Fruit fly (Drosophila melanogaster) whole organism, embryonic: Measurements from ENCODE around the gene CG13917.
A peak's percentile ranks its signal among the peaks of the same experiment; 100 is the strongest.

Experiments
- Adf1 ChIP-seq: fragments of 200-800 bp; sonication (Bioruptor generic); IDR thresholded peaks from 2 replicates; pipeline ENCODE4 v1.3.6; 2022; ENCODE audit warnings: missing biosample characterization, missing genetic modification characterization
- Atf6 ChIP-seq: fragments of 200-800 bp; sonication (Bioruptor generic); IDR thresholded peaks from 2 replicates; pipeline ENCODE4 v1.3.6; 2022; ENCODE audit warnings: missing biosample characterization, missing genetic modification characterization
- CG12391 ChIP-seq: fragments of 200-800 bp; sonication (Bioruptor generic); optimal IDR thresholded peaks from 3 replicates; lab custom pipeline; 2018; ENCODE audit warnings: missing biosample characterization, mild to moderate bottlenecking, missing genetic modification characterization, moderate library complexity
- CG13123 ChIP-seq: fragments of 200-800 bp; sonication (Bioruptor generic); optimal IDR thresholded peaks from 2 replicates; lab custom pipeline; 2016; ENCODE audit warnings: missing biosample characterization, missing genetic modification characterization
- CG13296 ChIP-seq: fragments of 200-800 bp; sonication (Bioruptor generic); optimal IDR thresholded peaks from 3 replicates; lab custom pipeline; 2018; ENCODE audit warnings: missing biosample characterization, mild to moderate bottlenecking, missing genetic modification characterization
- CG13775 ChIP-seq: fragments of 200-800 bp; sonication (Bioruptor generic); optimal IDR thresholded peaks from 3 replicates; lab custom pipeline; 2017; ENCODE audit warnings: missing biosample characterization, mild to moderate bottlenecking, missing genetic modification characterization
- CG15011 ChIP-seq: fragments of 200-800 bp; sonication (Bioruptor generic); optimal IDR thresholded peaks from 3 replicates; lab custom pipeline; 2018; ENCODE audit warnings: missing biosample characterization, mild to moderate bottlenecking, missing genetic modification characterization
- CG1529 ChIP-seq: fragments of 200-800 bp; sonication (Bioruptor generic); optimal IDR thresholded peaks from 3 replicates; lab custom pipeline; 2018; ENCODE audit warnings: missing biosample characterization, missing genetic modification characterization
- CG16815 ChIP-seq: fragments of 200-800 bp; sonication (Bioruptor generic); optimal IDR thresholded peaks from 3 replicates; lab custom pipeline; 2017; ENCODE audit warnings: missing biosample characterization, mild to moderate bottlenecking, missing genetic modification characterization
- CG17186 ChIP-seq: fragments of 200-800 bp; sonication (Bioruptor generic); optimal IDR thresholded peaks from 3 replicates; lab custom pipeline; 2017; ENCODE audit warnings: missing biosample characterization, missing genetic modification reagents, missing genetic modification characterization
- CG18599 ChIP-seq: fragments of 200-800 bp; sonication (Bioruptor generic); optimal IDR thresholded peaks from 3 replicates; lab custom pipeline; 2017; ENCODE audit warnings: missing biosample characterization, missing genetic modification characterization, mild to moderate bottlenecking, moderate library complexity, missing genetic modification reagents
- CG2202 ChIP-seq: fragments of 200-800 bp; sonication (Bioruptor generic); optimal IDR thresholded peaks from 2 replicates; lab custom pipeline; 2018; ENCODE audit warnings: missing biosample characterization, mild to moderate bottlenecking, missing genetic modification characterization
- CG2889 ChIP-seq: fragments of 200-800 bp; sonication (Bioruptor generic); IDR thresholded peaks from 3 replicates; pipeline ENCODE4 v1.3.6; 2022; ENCODE audit warnings: missing biosample characterization, missing genetic modification characterization
- CG34376 ChIP-seq: fragments of 200-800 bp; sonication (Bioruptor generic); optimal IDR thresholded peaks from 2 replicates; lab custom pipeline; 2018; ENCODE audit warnings: missing biosample characterization, mild to moderate bottlenecking, missing genetic modification characterization
- CG43689 ChIP-seq: fragments of 200-800 bp; sonication (Bioruptor generic); IDR thresholded peaks from 2 replicates; pipeline ENCODE4 v1.3.6; 2022; ENCODE audit warnings: missing biosample characterization, missing genetic modification characterization
- CG5245 ChIP-seq: fragments of 200-800 bp; sonication (Bioruptor generic); optimal IDR thresholded peaks from 3 replicates; lab custom pipeline; 2016; ENCODE audit warnings: missing biosample characterization, missing genetic modification characterization
- CG6654 ChIP-seq: fragments of 200-800 bp; sonication (Bioruptor generic); optimal IDR thresholded peaks from 2 replicates; lab custom pipeline; 2017; ENCODE audit warnings: missing biosample characterization, mild to moderate bottlenecking, missing genetic modification characterization
- CG6683 ChIP-seq: fragments of 200-800 bp; sonication (Bioruptor generic); optimal IDR thresholded peaks from 2 replicates; lab custom pipeline; 2017; ENCODE audit warnings: missing biosample characterization, mild to moderate bottlenecking, missing genetic modification characterization, missing genetic modification reagents
- CG6854 ChIP-seq: fragments of 200-800 bp; sonication (Bioruptor generic); optimal IDR thresholded peaks from 3 replicates; lab custom pipeline; 2017; ENCODE audit warnings: missing biosample characterization, mild to moderate bottlenecking, missing genetic modification characterization
- CG9727 ChIP-seq: fragments of 200-800 bp; sonication (Bioruptor generic); optimal IDR thresholded peaks from 3 replicates; lab custom pipeline; 2017; ENCODE audit warnings: missing biosample characterization, mild to moderate bottlenecking, missing genetic modification characterization
- CHES-1-like ChIP-seq: fragments of 200-800 bp; sonication (Bioruptor generic); optimal IDR thresholded peaks from 2 replicates; lab custom pipeline; 2016; ENCODE audit warnings: missing biosample characterization, missing genetic modification characterization
- Dbx ChIP-seq: fragments of 200-800 bp; sonication (Bioruptor generic); IDR thresholded peaks from 3 replicates; pipeline ENCODE4 v1.3.6; 2022; ENCODE audit warnings: missing biosample characterization, missing genetic modification characterization
- E2f1 ChIP-seq: fragments of 200-800 bp; sonication (Bioruptor generic); IDR thresholded peaks from 2 replicates; pipeline ENCODE4 v1.3.6; 2022; ENCODE audit warnings: missing biosample characterization, missing genetic modification characterization
- Gug ChIP-seq: fragments of 200-800 bp; sonication (Bioruptor generic); IDR thresholded peaks from 4 replicates; pipeline ENCODE4 v1.3.6; 2022; ENCODE audit warnings: missing biosample characterization, missing genetic modification characterization
- HLH3B ChIP-seq: fragments of 200-800 bp; sonication (Bioruptor generic); IDR thresholded peaks from 2 replicates; pipeline ENCODE4 v1.3.6; 2022; ENCODE audit warnings: missing biosample characterization, missing genetic modification characterization
- HLHmδ ChIP-seq: fragments of 200-800 bp; sonication (Bioruptor generic); optimal IDR thresholded peaks from 2 replicates; lab custom pipeline; 2018; ENCODE audit warnings: missing biosample characterization, mild to moderate bottlenecking, missing genetic modification characterization, moderate library complexity
- Hr39 ChIP-seq: fragments of >200 bp; optimal IDR thresholded peaks from 2 replicates; lab custom pipeline; 2017
- Hr51 ChIP-seq, 2 experiments: fragments of 200-800 bp; sonication (Bioruptor generic); optimal IDR thresholded peaks; 2 replicates in 1 of 2; 3 replicates in 1 of 2; lab custom pipeline; 2016 to 2018; ENCODE audit warnings: missing biosample characterization in 2 of 2, missing genetic modification characterization in 2 of 2, mild to moderate bottlenecking in 1 of 2, moderate library complexity in 1 of 2
- Lhr ChIP-seq: fragments of 200-800 bp; sonication (Bioruptor generic); optimal IDR thresholded peaks from 3 replicates; lab custom pipeline; 2017; ENCODE audit warnings: mild to moderate bottlenecking, missing biosample characterization, missing genetic modification reagents, missing genetic modification characterization
- Lpt ChIP-seq: fragments of >200 bp; optimal IDR thresholded peaks from 2 replicates; lab custom pipeline; 2018; ENCODE audit warnings: missing biosample characterization, missing genetic modification characterization
- Nf-YA ChIP-seq: fragments of 200-800 bp; sonication (Bioruptor generic); IDR thresholded peaks from 2 replicates; pipeline ENCODE4 v1.3.6; 2022; ENCODE audit warnings: missing biosample characterization, missing genetic modification characterization
- Taf1 ChIP-seq: fragments of 200-800 bp; sonication (Bioruptor generic); IDR thresholded peaks from 2 replicates; pipeline ENCODE4 v1.3.6; 2022; ENCODE audit warnings: missing biosample characterization, missing genetic modification characterization
- Trl ChIP-seq, 3 experiments: fragments of >200 bp in 2 of 3; fragments of 200-800 bp in 1 of 3; sonication (Bioruptor generic) in 1 of 3; optimal IDR thresholded peaks; 2 replicates in 1 of 3; 3 replicates in 2 of 3; lab custom pipeline; 2016 to 2017; ENCODE audit warnings: missing biosample characterization in 1 of 3, missing genetic modification characterization in 1 of 3
- abd-A ChIP-seq: fragments of 200-800 bp; sonication (Bioruptor generic); optimal IDR thresholded peaks from 3 replicates; lab custom pipeline; 2019; ENCODE audit warnings: missing biosample characterization, mild to moderate bottlenecking, missing genetic modification characterization, moderate library complexity
- bab2 ChIP-seq: fragments of 200-800 bp; sonication (Bioruptor generic); optimal IDR thresholded peaks from 2 replicates; lab custom pipeline; 2016; ENCODE audit warnings: missing biosample characterization, missing genetic modification characterization
- bsh ChIP-seq, 2 experiments: fragments of 200-800 bp; sonication (Bioruptor generic); optimal IDR thresholded peaks; 2 replicates each; lab custom pipeline; 2017 to 2018; ENCODE audit warnings: mild to moderate bottlenecking in 2 of 2, missing biosample characterization in 2 of 2, missing genetic modification characterization in 2 of 2, moderate library complexity in 1 of 2
- cad ChIP-seq: fragments of >200 bp; optimal IDR thresholded peaks from 2 replicates; lab custom pipeline; 2017; ENCODE audit warnings: missing biosample characterization, missing genetic modification characterization
- ci ChIP-seq: fragments of 200-800 bp; sonication (Bioruptor generic); IDR thresholded peaks from 3 replicates; pipeline ENCODE4 v1.3.6; 2022; ENCODE audit warnings: missing biosample characterization, missing genetic modification characterization
- grn ChIP-seq: fragments of 200-800 bp; sonication (Bioruptor generic); optimal IDR thresholded peaks from 3 replicates; lab custom pipeline; 2017; ENCODE audit warnings: missing biosample characterization, missing genetic modification characterization
- gro ChIP-seq: fragments of 200-800 bp; sonication (Bioruptor generic); optimal IDR thresholded peaks from 2 replicates; lab custom pipeline; 2016; ENCODE audit warnings: missing biosample characterization, missing genetic modification characterization
- hth ChIP-seq: fragments of >200 bp; optimal IDR thresholded peaks from 2 replicates; lab custom pipeline; 2017; ENCODE audit warnings: inconsistent platforms
- ind ChIP-seq: fragments of 200-800 bp; sonication (Bioruptor generic); optimal IDR thresholded peaks from 3 replicates; lab custom pipeline; 2016; ENCODE audit warnings: missing biosample characterization, missing genetic modification characterization
- lola ChIP-seq, 3 experiments: fragments of >200 bp in 2 of 3; fragments of 200-800 bp in 1 of 3; sonication (Bioruptor generic) in 1 of 3; optimal IDR thresholded peaks; 2 replicates each; lab custom pipeline; 2017 to 2019; ENCODE audit warnings: missing biosample characterization in 3 of 3, missing genetic modification characterization in 3 of 3, mild to moderate bottlenecking in 1 of 3, moderate library complexity in 1 of 3
- maf-S ChIP-seq: fragments of 200-800 bp; sonication (Bioruptor generic); optimal IDR thresholded peaks from 2 replicates; lab custom pipeline; 2016; ENCODE audit warnings: missing biosample characterization, missing genetic modification characterization
- org-1 ChIP-seq: fragments of 200-800 bp; sonication (Bioruptor generic); optimal IDR thresholded peaks from 2 replicates; lab custom pipeline; 2017; ENCODE audit warnings: missing biosample characterization, missing genetic modification characterization
- ranshi ChIP-seq: fragments of 200-800 bp; sonication (Bioruptor generic); IDR thresholded peaks from 2 replicates; pipeline ENCODE4 v1.3.6; 2022; ENCODE audit warnings: missing biosample characterization, missing genetic modification characterization
- run ChIP-seq: fragments of 200-800 bp; sonication (Bioruptor generic); optimal IDR thresholded peaks from 3 replicates; lab custom pipeline; 2018; ENCODE audit warnings: missing biosample characterization, mild to moderate bottlenecking, missing genetic modification characterization
- sim ChIP-seq: fragments of 200-800 bp; sonication (Bioruptor generic); IDR thresholded peaks from 2 replicates; pipeline ENCODE4 v1.3.6; 2022; ENCODE audit warnings: missing biosample characterization, missing genetic modification characterization
- so ChIP-seq: fragments of 200-800 bp; sonication (Bioruptor generic); IDR thresholded peaks from 3 replicates; pipeline ENCODE4 v1.3.6; 2022; ENCODE audit warnings: missing biosample characterization, missing genetic modification characterization
- zen2 ChIP-seq: fragments of 200-800 bp; sonication (Bioruptor generic); IDR thresholded peaks from 3 replicates; pipeline ENCODE4 v1.3.6; 2022; ENCODE audit warnings: missing biosample characterization, missing genetic modification characterization; ENCODE audit not compliant: partially characterized antibody

Gene CG13917

DNA sequence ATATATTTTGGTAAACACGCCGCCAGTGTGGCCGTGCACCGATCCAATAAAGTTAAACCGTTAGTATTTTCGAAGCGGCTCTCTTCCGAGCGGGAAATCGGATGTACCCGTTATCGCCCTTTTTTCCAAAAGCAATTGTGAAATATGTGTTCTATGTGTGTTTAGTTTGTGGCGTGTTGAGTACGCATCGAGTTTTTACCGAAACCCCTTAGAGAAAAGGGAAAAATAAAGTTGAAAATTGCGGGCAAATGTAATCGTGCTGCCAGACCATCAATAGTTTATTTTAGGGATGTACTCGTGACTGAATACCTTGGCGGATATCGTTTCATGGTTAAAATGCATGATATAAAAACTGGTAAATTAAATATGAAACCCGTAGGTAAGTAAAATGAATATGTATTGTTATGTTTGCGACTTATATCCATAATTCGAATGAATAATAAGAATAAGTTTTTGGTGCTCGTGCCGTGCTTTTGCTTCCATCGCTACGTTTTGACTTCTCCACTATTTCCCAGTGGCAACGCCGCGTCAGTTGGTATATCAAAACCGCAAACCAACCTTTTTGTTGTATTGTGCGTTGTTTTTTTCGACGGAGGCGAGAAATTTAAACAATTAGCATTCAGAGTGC, 62.8 kb downstream of the CG13917 start, which contains the start of the genes Mettl2 and Bgb (continued):
- TF ChIP-seq Taf1 (GFP tag; lab: Robert Waterston, UW) (peak; percentile 73), E2f1 (GFP tag; lab: Robert Waterston, UW) (peak; percentile 71), CG18599 (GFP tag; lab: Kevin White, UChicago) (peak; percentile 80), Nf-YA (no peak), CG2202 (tag; lab: Kevin White, UChicago) (peak; percentile 1), CG13296 (peak; percentile 13), so (GFP tag; lab: Robert Waterston, UW) (no peak; the same call in 2 of the 3 replicates), CG16815 (GFP tag; lab: Kevin White, UChicago) (peak; percentile 66), CG13123 (GFP tag; lab: Kevin White, UChicago) (peak; percentile 50), run (peak; percentile 81), CG1529 (GFP tag; lab: Kevin White, UChicago) (peak; percentile 6), lola (GFP tag; optimal IDR thresholded peaks at IDR 0.05; lab: Kevin White, UChicago) (peak in 1 of 3 experiments; percentile 72), Lhr (GFP tag; lab: Kevin White, UChicago) (no peak), Hr39 (no peak), CG6654 (GFP tag; lab: Kevin White, UChicago) (peak; percentile 16), zen2 (GFP tag; lab: Robert Waterston, UW) (no peak), ranshi (peak; percentile 85; the same call in 1 of the 2 replicates), CG15011 (GFP tag; lab: Kevin White, UChicago) (no peak), CG12391 (tag; lab: Kevin White, UChicago) (peak; percentile 75), ind (GFP tag; lab: Kevin White, UChicago) (peak; percentile 90), Adf1 (GFP tag; lab: Robert Waterston, UW) (no peak), Hr51 (GFP tag; optimal IDR thresholded peaks at IDR 0.05; lab: Kevin White, UChicago) (peak; percentile 60 to 68), CG6854 (GFP tag; lab: Kevin White, UChicago) (no peak), abd-A (tag; lab: Kevin White, UChicago) (no peak), CG43689 (GFP tag; lab: Robert Waterston, UW) (no peak), bsh (GFP tag; optimal IDR thresholded peaks at IDR 0.05; lab: Kevin White, UChicago) (peak in 1 of 2 experiments; percentile 67), CG17186 (GFP tag; lab: Kevin White, UChicago) (peak; percentile 53), Gug (GFP tag; lab: Robert Waterston, UW) (peak; percentile 93), HLH3B (peak; percentile 72), CG34376 (GFP tag; lab: Kevin White, UChicago) (peak; percentile 48), CG5245 (GFP tag; lab: Kevin White, UChicago) (peak; percentile 65), hth (no peak), Atf6 (GFP tag; lab: Robert Waterston, UW) (peak; percentile 52; the same call in 1 of the 2 replicates), ci (GFP tag; lab: Robert Waterston, UW) (peak; percentile 66; the same call in 2 of the 3 replicates), CG9727 (peak; percentile 72), org-1 (GFP tag; lab: Kevin White, UChicago) (peak; percentile 13), cad (no peak), sim (no peak), grn (GFP tag; lab: Kevin White, UChicago) (no peak), CG6683 (GFP tag; lab: Kevin White, UChicago) (peak; percentile 26), Dbx (GFP tag; lab: Robert Waterston, UW) (peak; percentile 81), gro (GFP tag; lab: Kevin White, UChicago) (peak; percentile 81), CG13775 (GFP tag; lab: Kevin White, UChicago) (peak; percentile 80), bab2 (peak; percentile 79), Trl (optimal IDR thresholded peaks at IDR 0.05; lab: Kevin White, UChicago) (peak in 1 of 2 experiments; percentile 9), Trl (GFP tag; optimal IDR thresholded peaks at IDR 0.05; lab: Kevin White, UChicago) (peak; percentile 83), HLHmδ (GFP tag; lab: Kevin White, UChicago) (no peak), Lpt (GFP tag; lab: Kevin White, UChicago) (no peak), CG2889 (GFP tag; lab: Robert Waterston, UW) (peak; percentile 47; the same call in 1 of the 3 replicates), CHES-1-like (GFP tag; lab: Kevin White, UChicago) (peak; percentile 80), maf-S (GFP tag; lab: Kevin White, UChicago) (peak; percentile 80)
